Fruit fly (Drosophila melanogaster): ENCODE results near the gene Svil.

Svil gene

dm6 chr3L:2478349-2478959 lies 101.0 kb downstream of the Svil start, which contains the start of gene Cyp4d20 (continued):
- TF ChIP-seq CG10669 (GFP tag; optimal IDR thresholded peaks at IDR 0.05) (peak; percentile 19), CG3919 (GFP tag; optimal IDR thresholded peaks at IDR 0.05) (no peak), CG11902 (GFP tag; optimal IDR thresholded peaks at IDR 0.05) (no peak), net (GFP tag; optimal IDR thresholded peaks at IDR 0.05) (no peak), CG8119 (GFP tag; IDR thresholded peaks at IDR 0.05) (0 out of 3 replicates have a peak, but pooled peaks have one; percentile 14), Eip75B (GFP tag; optimal IDR thresholded peaks at IDR 0.05) (no peak), Eip78C (GFP tag) (peak; percentile 72), achi (GFP tag; optimal IDR thresholded peaks at IDR 0.05) (no peak), fkh (GFP tag; optimal IDR thresholded peaks at IDR 0.05) (no peak), Sox14 (GFP tag; optimal IDR thresholded peaks at IDR 0.05) (no peak), Smox (GFP tag; optimal IDR thresholded peaks at IDR 0.05) (no peak), fd59A (GFP tag; optimal IDR thresholded peaks at IDR 0.05) (no peak), CG6163 (GFP tag; IDR thresholded peaks at IDR 0.05) (no peak; the same call in 2 of the 3 replicates), CG6808 (GFP tag; optimal IDR thresholded peaks at IDR 0.05) (peak; percentile 7), CG11762 (GFP tag; optimal IDR thresholded peaks at IDR 0.05; ENCODE audit: insufficient read depth) (no peak), Eip93F (GFP tag; optimal IDR thresholded peaks at IDR 0.05) (no peak), CG11294 (GFP tag; IDR thresholded peaks at IDR 0.05) (peak; percentile 67), Ets21C (GFP tag; optimal IDR thresholded peaks at IDR 0.05) (no peak), Ets96B (tag; optimal IDR thresholded peaks at IDR 0.05) (peak; percentile 49), fd85E (GFP tag; optimal IDR thresholded peaks at IDR 0.05) (no peak), pdm3 (GFP tag; optimal IDR thresholded peaks at IDR 0.05) (no peak), CG7368 (GFP tag; optimal IDR thresholded peaks at IDR 0.05) (no peak), lz (GFP tag; optimal IDR thresholded peaks at IDR 0.05) (no peak), CG34406 (GFP tag; optimal IDR thresholded peaks at IDR 0.05) (no peak), esn (GFP tag; optimal IDR thresholded peaks at IDR 0.05) (no peak), Hr39 (GFP tag; optimal IDR thresholded peaks at IDR 0.05) (no peak), eg (GFP tag; IDR thresholded peaks at IDR 0.05) (peak; percentile 59; the same call in 1 of the 3 replicates), spab (GFP tag; optimal IDR thresholded peaks at IDR 0.05) (no peak), OdsH (GFP tag; optimal IDR thresholded peaks at IDR 0.05) (no peak), CG32006 (GFP tag; optimal IDR thresholded peaks at IDR 0.05) (no peak), dac (GFP tag; optimal IDR thresholded peaks at IDR 0.05) (no peak), Lpt (GFP tag; optimal IDR thresholded peaks at IDR 0.05) (no peak), CG4318 (GFP tag; optimal IDR thresholded peaks at IDR 0.05) (no peak), Sox15 (GFP tag; optimal IDR thresholded peaks at IDR 0.05) (no peak), cyc (GFP tag; optimal IDR thresholded peaks at IDR 0.05) (no peak), CG3032 (tag; optimal IDR thresholded peaks at IDR 0.05) (no peak), ss (GFP tag; optimal IDR thresholded peaks at IDR 0.05) (no peak)

dm6 chr3L:2479250-2479649 lies 101.8 kb downstream of the Svil start:
- TF ChIP-seq CG15336 (GFP tag; IDR thresholded peaks at IDR 0.05) (peak; percentile 56; the same call in 1 of the 2 replicates), Eip78C (GFP tag) (peak; percentile 98), CG9139 (GFP tag; optimal IDR thresholded peaks at IDR 0.05) (peak; percentile 92), OdsH (GFP tag; optimal IDR thresholded peaks at IDR 0.05) (peak; percentile 78), Eip75B (GFP tag; optimal IDR thresholded peaks at IDR 0.05) (peak; percentile 92), CG31627 (GFP tag; optimal IDR thresholded peaks at IDR 0.05) (peak; percentile 74), CG11762 (GFP tag; optimal IDR thresholded peaks at IDR 0.05; ENCODE audit: insufficient read depth) (peak; percentile 87), vri (GFP tag; optimal IDR thresholded peaks at IDR 0.05) (peak; percentile 54), Sox14 (GFP tag; optimal IDR thresholded peaks at IDR 0.05) (peak; percentile 84), fd85E (GFP tag; optimal IDR thresholded peaks at IDR 0.05) (peak; percentile 40), CG6854 (GFP tag; optimal IDR thresholded peaks at IDR 0.05) (peak; percentile 54), CG8632 (GFP tag; optimal IDR thresholded peaks at IDR 0.05) (peak; percentile 81), Sox102F (GFP tag; optimal IDR thresholded peaks at IDR 0.05) (peak; percentile 77), lz (GFP tag; optimal IDR thresholded peaks at IDR 0.05) (peak; percentile 75), CG8119 (GFP tag; IDR thresholded peaks at IDR 0.05) (peak; percentile 64), CG6163 (GFP tag; IDR thresholded peaks at IDR 0.05) (peak; percentile 71), CG11294 (GFP tag; IDR thresholded peaks at IDR 0.05) (peak; percentile 56), Ets21C (GFP tag; optimal IDR thresholded peaks at IDR 0.05) (peak; percentile 60), CG6808 (GFP tag; optimal IDR thresholded peaks at IDR 0.05) (peak; percentile 95), CG4318 (GFP tag; optimal IDR thresholded peaks at IDR 0.05) (peak; percentile 4), Hr39 (GFP tag; optimal IDR thresholded peaks at IDR 0.05) (peak; percentile 69), cyc (GFP tag; optimal IDR thresholded peaks at IDR 0.05) (peak; percentile 79), Blimp-1 (GFP tag; optimal IDR thresholded peaks at IDR 0.05) (peak; percentile 69), ss (GFP tag; optimal IDR thresholded peaks at IDR 0.05) (peak; percentile 95 to 97), Hr38 (GFP tag; optimal IDR thresholded peaks at IDR 0.05) (no peak), spab (GFP tag; optimal IDR thresholded peaks at IDR 0.05) (peak; percentile 94), esn (GFP tag; optimal IDR thresholded peaks at IDR 0.05) (peak; percentile 83), Met (GFP tag; optimal IDR thresholded peaks at IDR 0.05) (peak; percentile 78), acj6 (GFP tag; optimal IDR thresholded peaks at IDR 0.05) (peak; percentile 82)
